Fruit fly (Drosophila melanogaster) whole organism, embryonic: ENCODE results near the gene CG9263.

Experiments used
- Antp ChIP-seq: fragments of 200-800 bp; sonication (Bioruptor generic); optimal IDR thresholded peaks from 3 replicates; lab custom pipeline; 2016; ENCODE audit warnings: missing biosample characterization, missing genetic modification characterization
- Awh ChIP-seq: fragments of 200-800 bp; sonication (Bioruptor generic); IDR thresholded peaks from 2 replicates; pipeline ENCODE4, ENCODE4 v1.3.6; 2022; ENCODE audit warnings: missing biosample characterization, missing genetic modification characterization
- Blimp-1 ChIP-seq: fragments of 200-800 bp; sonication (Bioruptor generic); optimal IDR thresholded peaks from 3 replicates; lab custom pipeline; 2018; ENCODE audit warnings: missing biosample characterization, missing genetic modification characterization, mild to moderate bottlenecking, moderate library complexity, missing genetic modification reagents
- CG10321 ChIP-seq: fragments of 200-800 bp; sonication (Bioruptor generic); IDR thresholded peaks from 2 replicates; pipeline ENCODE4 v1.3.6; 2022; ENCODE audit warnings: missing biosample characterization, missing genetic modification characterization
- CG17186 ChIP-seq: fragments of 200-800 bp; sonication (Bioruptor generic); optimal IDR thresholded peaks from 3 replicates; lab custom pipeline; 2017; ENCODE audit warnings: missing biosample characterization, missing genetic modification reagents, missing genetic modification characterization
- CG17568 ChIP-seq: fragments of 200-800 bp; sonication (Bioruptor generic); optimal IDR thresholded peaks from 2 replicates; lab custom pipeline; 2018; ENCODE audit warnings: missing biosample characterization, mild to moderate bottlenecking, missing genetic modification characterization, moderate library complexity
- CG1832 ChIP-seq: fragments of 200-800 bp; sonication (Bioruptor generic); optimal IDR thresholded peaks from 2 replicates; lab custom pipeline; 2017; ENCODE audit warnings: missing biosample characterization, mild to moderate bottlenecking, missing genetic modification characterization, inconsistent platforms
- CG2199 ChIP-seq: fragments of 200-800 bp; sonication (Bioruptor generic); IDR thresholded peaks from 3 replicates; pipeline ENCODE4 v1.3.6; 2022; ENCODE audit warnings: missing biosample characterization, missing genetic modification characterization
- CG2889 ChIP-seq: fragments of 200-800 bp; sonication (Bioruptor generic); IDR thresholded peaks from 3 replicates; pipeline ENCODE4 v1.3.6; 2022; ENCODE audit warnings: missing biosample characterization, missing genetic modification characterization
- CG3726 ChIP-seq: fragments of 200-800 bp; sonication (Bioruptor generic); IDR thresholded peaks from 3 replicates; pipeline ENCODE4, ENCODE4 v1.3.6; 2022; ENCODE audit warnings: missing biosample characterization, missing genetic modification characterization
- CG42726 ChIP-seq: fragments of 200-800 bp; sonication (Bioruptor generic); IDR thresholded peaks from 2 replicates; pipeline ENCODE4 v1.3.6; 2022; ENCODE audit warnings: missing biosample characterization, missing genetic modification characterization; ENCODE audit not compliant: partially characterized antibody
- CG4282 ChIP-seq: fragments of 200-800 bp; sonication (Bioruptor generic); optimal IDR thresholded peaks from 2 replicates; lab custom pipeline; 2016; ENCODE audit warnings: missing biosample characterization, missing genetic modification characterization
- CG4730 ChIP-seq: fragments of 200-800 bp; sonication (Bioruptor generic); IDR thresholded peaks from 2 replicates; pipeline ENCODE4 v1.3.6; 2022; ENCODE audit warnings: missing biosample characterization, missing genetic modification characterization
- CG8944 ChIP-seq: fragments of 200-800 bp; sonication (Bioruptor generic); optimal IDR thresholded peaks from 3 replicates; lab custom pipeline; 2016; ENCODE audit warnings: missing biosample characterization, missing genetic modification characterization
- CG9437 ChIP-seq: fragments of 200-800 bp; sonication (Bioruptor generic); optimal IDR thresholded peaks from 2 replicates; lab custom pipeline; 2018; ENCODE audit warnings: missing biosample characterization, mild to moderate bottlenecking, missing genetic modification characterization
- CoRest ChIP-seq: fragments of 200-800 bp; sonication (Bioruptor generic); optimal IDR thresholded peaks from 3 replicates; lab custom pipeline; 2018; ENCODE audit warnings: missing biosample characterization, mild to moderate bottlenecking, missing genetic modification characterization, moderate library complexity
- Dip2 ChIP-seq: fragments of 200-800 bp; sonication (Bioruptor generic); IDR thresholded peaks from 2 replicates; pipeline ENCODE4 v1.3.6; 2022; ENCODE audit warnings: missing biosample characterization, missing genetic modification characterization
- Dip3 ChIP-seq: fragments of 200-800 bp; sonication (Bioruptor generic); optimal IDR thresholded peaks from 3 replicates; lab custom pipeline; 2016; ENCODE audit warnings: missing biosample characterization, missing genetic modification characterization
- Doc3 ChIP-seq: fragments of 200-800 bp; sonication (Bioruptor generic); IDR thresholded peaks from 3 replicates; pipeline ENCODE4 v1.3.6; 2022; ENCODE audit warnings: missing biosample characterization, missing genetic modification characterization; ENCODE audit not compliant: partially characterized antibody
- ERR ChIP-seq: fragments of 200-800 bp; sonication (Bioruptor generic); optimal IDR thresholded peaks from 2 replicates; lab custom pipeline; 2016; ENCODE audit warnings: missing biosample characterization, missing genetic modification characterization
- Elba2 ChIP-seq: fragments of 200-800 bp; sonication (Bioruptor generic); optimal IDR thresholded peaks from 3 replicates; lab custom pipeline; 2016; ENCODE audit warnings: missing biosample characterization, missing genetic modification characterization
- HLH4C ChIP-seq: fragments of 200-800 bp; sonication (Bioruptor generic); IDR thresholded peaks from 3 replicates; pipeline ENCODE4 v1.3.6; 2022; ENCODE audit warnings: missing biosample characterization, missing genetic modification characterization; ENCODE audit not compliant: partially characterized antibody
- Hmr ChIP-seq: fragments of 200-800 bp; sonication (Bioruptor generic); optimal IDR thresholded peaks from 3 replicates; lab custom pipeline; 2017; ENCODE audit warnings: mild to moderate bottlenecking, missing biosample characterization, missing genetic modification reagents, missing genetic modification characterization
- Hsf ChIP-seq: fragments of 200-800 bp; sonication (Bioruptor generic); optimal IDR thresholded peaks from 3 replicates; lab custom pipeline; 2016; ENCODE audit warnings: missing biosample characterization, missing genetic modification characterization
- Med ChIP-seq: fragments of 200-800 bp; sonication (Bioruptor generic); peaks from one replicate; lab custom pipeline; 2016; ENCODE audit warnings: missing biosample characterization, missing genetic modification characterization, mild to moderate bottlenecking, inconsistent platforms, moderate library complexity
- Rfx ChIP-seq: fragments of 200-800 bp; sonication (Bioruptor generic); IDR thresholded peaks from 2 replicates; pipeline ENCODE4 v1.3.6; 2022; ENCODE audit warnings: missing biosample characterization, missing genetic modification characterization
- bcd ChIP-seq: fragments of 200-800 bp; sonication (Bioruptor generic); optimal IDR thresholded peaks from 2 replicates; lab custom pipeline; 2017; ENCODE audit warnings: missing biosample characterization, mild to moderate bottlenecking, missing genetic modification characterization
- chif ChIP-seq, 2 experiments: fragments of 200-800 bp; sonication (Bioruptor generic); optimal IDR thresholded peaks; 3 replicates each; lab custom pipeline; 2016; ENCODE audit warnings: missing biosample characterization in 2 of 2, missing genetic modification characterization in 2 of 2
- chinmo ChIP-seq: fragments of 200-800 bp; sonication (Bioruptor generic); IDR thresholded peaks from 4 replicates; pipeline ENCODE4 v1.3.6; 2022; ENCODE audit warnings: missing biosample characterization, missing genetic modification characterization; ENCODE audit not compliant: partially characterized antibody
- danr ChIP-seq: fragments of 200-800 bp; sonication (Bioruptor generic); IDR thresholded peaks from 2 replicates; pipeline ENCODE4 v1.3.6; 2022; ENCODE audit warnings: missing biosample characterization, missing genetic modification characterization
- dimm ChIP-seq: fragments of 200-800 bp; sonication (Bioruptor generic); IDR thresholded peaks from 2 replicates; pipeline ENCODE4 v1.3.6; 2022; ENCODE audit warnings: missing biosample characterization, missing genetic modification characterization
- dysf ChIP-seq: fragments of 200-800 bp; sonication (Bioruptor generic); IDR thresholded peaks from 3 replicates; pipeline ENCODE4 v1.3.6; 2022; ENCODE audit warnings: missing biosample characterization, missing genetic modification characterization
- fd102C ChIP-seq: fragments of 200-800 bp; sonication (Bioruptor generic); optimal IDR thresholded peaks from 2 replicates; lab custom pipeline; 2018; ENCODE audit warnings: missing biosample characterization, mild to moderate bottlenecking, missing genetic modification characterization, moderate library complexity
- fd96Cb ChIP-seq: fragments of 200-800 bp; sonication (Bioruptor generic); optimal IDR thresholded peaks from 2 replicates; lab custom pipeline; 2018; ENCODE audit warnings: missing biosample characterization, mild to moderate bottlenecking, missing genetic modification characterization, moderate library complexity
- gce ChIP-seq: fragments of 200-800 bp; sonication (Bioruptor generic); IDR thresholded peaks from 3 replicates; pipeline ENCODE4 v1.3.6; 2022; ENCODE audit warnings: missing biosample characterization, missing genetic modification characterization
- gt ChIP-seq: fragments of 200-800 bp; sonication (Bioruptor generic); IDR thresholded peaks from 2 replicates; pipeline ENCODE4 v1.3.6; 2022; ENCODE audit warnings: missing biosample characterization, missing genetic modification characterization
- hb ChIP-seq: fragments of 200-800 bp; sonication (Bioruptor generic); IDR thresholded peaks from 3 replicates; pipeline ENCODE4 v1.3.6; 2022; ENCODE audit warnings: missing biosample characterization, missing genetic modification characterization; ENCODE audit not compliant: partially characterized antibody
- hth ChIP-seq: fragments of >200 bp; optimal IDR thresholded peaks from 2 replicates; lab custom pipeline; 2017; ENCODE audit warnings: inconsistent platforms
- luna ChIP-seq: fragments of 200-800 bp; sonication (Bioruptor generic); optimal IDR thresholded peaks from 2 replicates; lab custom pipeline; 2016; ENCODE audit warnings: missing biosample characterization, missing genetic modification characterization
- org-1 ChIP-seq: fragments of 200-800 bp; sonication (Bioruptor generic); optimal IDR thresholded peaks from 2 replicates; lab custom pipeline; 2017; ENCODE audit warnings: missing biosample characterization, missing genetic modification characterization
- peb ChIP-seq: fragments of 200-800 bp; sonication (Bioruptor generic); IDR thresholded peaks from 2 replicates; pipeline ENCODE4 v1.3.6; 2022; ENCODE audit warnings: missing biosample characterization, missing genetic modification characterization
- psq ChIP-seq: fragments of 200-800 bp; sonication (Bioruptor generic); optimal IDR thresholded peaks from 2 replicates; lab custom pipeline; 2017; ENCODE audit warnings: missing biosample characterization, missing genetic modification characterization
- rib ChIP-seq: fragments of 200-800 bp; sonication (Bioruptor generic); IDR thresholded peaks from 2 replicates; pipeline ENCODE4 v1.3.6; 2022; ENCODE audit warnings: missing biosample characterization, missing genetic modification characterization
- run ChIP-seq: fragments of 200-800 bp; sonication (Bioruptor generic); optimal IDR thresholded peaks from 3 replicates; lab custom pipeline; 2018; ENCODE audit warnings: missing biosample characterization, mild to moderate bottlenecking, missing genetic modification characterization
- sima ChIP-seq: fragments of 200-800 bp; sonication (Bioruptor generic); optimal IDR thresholded peaks from 2 replicates; lab custom pipeline; 2016; ENCODE audit warnings: missing biosample characterization, missing genetic modification characterization
- sob ChIP-seq: fragments of 200-800 bp; sonication (Bioruptor generic); IDR thresholded peaks from 2 replicates; pipeline ENCODE4 v1.3.6; 2022; ENCODE audit warnings: missing biosample characterization, missing genetic modification characterization
- ssp ChIP-seq: fragments of 200-800 bp; sonication (Bioruptor generic); IDR thresholded peaks from 2 replicates; pipeline ENCODE4 v1.3.6; 2022; ENCODE audit warnings: missing biosample characterization, missing genetic modification characterization
- tup ChIP-seq: fragments of 200-800 bp; sonication (Bioruptor generic); optimal IDR thresholded peaks from 2 replicates; lab custom pipeline; 2016; ENCODE audit warnings: missing biosample characterization, mild to moderate bottlenecking, missing genetic modification characterization, moderate library complexity

Gene CG9263

dm6 chr2L:13513331-13514261 is 28.8 kb downstream of the CG9263 start (continued):
- TF ChIP-seq danr (GFP tag; lab: Robert Waterston, UW) = peak; percentile 46; the same call in 1 of the 2 replicates
- TF ChIP-seq hb (GFP tag; lab: Robert Waterston, UW) = no peak
- 0 out of 2 replicates have a peak, but pooled peaks have one; percentile 38 for TF ChIP-seq Awh
- peak; percentile 52 for TF ChIP-seq org-1 (GFP tag; lab: Kevin White, UChicago)
- no peak for TF ChIP-seq hth (lab: Kevin White, UChicago)
- peak; percentile 70 for TF ChIP-seq CG9437 (GFP tag; lab: Kevin White, UChicago)
- no peak for TF ChIP-seq CG4730 (GFP tag; lab: Robert Waterston, UW)
- peak; percentile 70; the same call in 2 of the 3 replicates for TF ChIP-seq CG3726
- TF ChIP-seq dysf = peak; percentile 72
- TF ChIP-seq CG17568 (GFP tag; lab: Kevin White, UChicago) = peak; percentile 35
- TF ChIP-seq CG1832 (GFP tag; lab: Kevin White, UChicago) = no peak
- TF ChIP-seq sima (GFP tag; lab: Kevin White, UChicago) = peak; percentile 7
- no peak for TF ChIP-seq dimm (GFP tag; lab: Robert Waterston, UW)
- TF ChIP-seq CG10321 (GFP tag; lab: Robert Waterston, UW) = no peak
- TF ChIP-seq tup (GFP tag; lab: Kevin White, UChicago) = no peak
- peak; percentile 39 for TF ChIP-seq Blimp-1 (GFP tag; lab: Kevin White, UChicago)
- peak; percentile 85 for TF ChIP-seq Antp (GFP tag; lab: Kevin White, UChicago)
- TF ChIP-seq CoRest (tag; lab: Kevin White, UChicago) = peak; percentile 66
- TF ChIP-seq CG2889 (GFP tag; lab: Robert Waterston, UW) = peak; percentile 57; the same call in 2 of the 3 replicates
- TF ChIP-seq psq (GFP tag; lab: Kevin White, UChicago) = peak; percentile 35
- TF ChIP-seq Dip3 (GFP tag; lab: Kevin White, UChicago) = no peak
- no peak for TF ChIP-seq run (tag; lab: Kevin White, UChicago)
- 0 out of 3 replicates have a peak, but pooled peaks have one; percentile 44 for TF ChIP-seq HLH4C (GFP tag; lab: Robert Waterston, UW)
- peak; percentile 69 for TF ChIP-seq Hsf (GFP tag; lab: Kevin White, UChicago)
- no peak for TF ChIP-seq CG42726 (GFP tag; lab: Robert Waterston, UW)
- peak; percentile 28; the same call in 1 of the 3 replicates for TF ChIP-seq CG2199 (GFP tag; lab: Robert Waterston, UW)
- TF ChIP-seq luna (GFP tag; lab: Kevin White, UChicago) = no peak
- no peak for TF ChIP-seq peb (GFP tag; lab: Robert Waterston, UW)
- TF ChIP-seq chif (GFP tag; optimal IDR thresholded peaks at IDR 0.05; lab: Kevin White, UChicago) = peak in 1 of 2 experiments; percentile 35
- TF ChIP-seq bcd (GFP tag; lab: Kevin White, UChicago) = peak; percentile 74
- peak; percentile 26 for TF ChIP-seq fd102C (GFP tag; lab: Kevin White, UChicago)
- TF ChIP-seq Elba2 (GFP tag; lab: Kevin White, UChicago) = no peak
- no peak for TF ChIP-seq gt
- peak; percentile 47 for TF ChIP-seq Hmr (GFP tag; lab: Kevin White, UChicago)
- TF ChIP-seq Dip2 (GFP tag; lab: Robert Waterston, UW) = no peak
- peak; percentile 34; the same call in 1 of the 2 replicates for TF ChIP-seq ssp
- no peak; the same call in 2 of the 3 replicates for TF ChIP-seq gce (GFP tag; lab: Robert Waterston, UW)
- TF ChIP-seq Doc3 (GFP tag; lab: Robert Waterston, UW) = 0 out of 3 replicates have a peak, but pooled peaks have one; percentile 19
- peak; percentile 90; the same call in 2 of the 4 replicates for TF ChIP-seq chinmo
- TF ChIP-seq sob (GFP tag; lab: Robert Waterston, UW) = peak; percentile 81
- TF ChIP-seq ERR = peak; percentile 63
- TF ChIP-seq CG4282 (GFP tag; lab: Kevin White, UChicago) = peak; percentile 77
- peak; percentile 51 for TF ChIP-seq CG17186
- peak; percentile 45 for TF ChIP-seq fd96Cb (tag; lab: Kevin White, UChicago)
- peak; percentile 71 for TF ChIP-seq CG8944
- peak; percentile 87 for TF ChIP-seq Rfx (GFP tag; lab: Robert Waterston, UW)
- TF ChIP-seq Med = peak; percentile 90
- peak; percentile 45 for TF ChIP-seq rib
